Worm (Caenorhabditis elegans) whole organism, midembryonic: Measurements from ENCODE around the gene sto-2.

ENCODE experiments used
- T22C8.4 ChIP-seq: fragments of 200-800 bp; sonication (Bioruptor generic); IDR thresholded peaks from 2 replicates; pipeline ENCODE4 v1.3.6; 2022; ENCODE audit warnings: missing genetic modification characterization, missing compliant biosample characterization
- cog-1 ChIP-seq: sonication (generic microtip); optimal IDR thresholded peaks from 2 replicates; lab custom pipeline; 2016; ENCODE audit warnings: missing genetic modification characterization, missing compliant biosample characterization
- flt-1 ChIP-seq: fragments of 200-800 bp; sonication (Bioruptor generic); IDR thresholded peaks from 2 replicates; pipeline ENCODE4 v1.3.6; 2022; ENCODE audit warnings: missing genetic modification characterization, missing compliant biosample characterization
- klf-2 ChIP-seq: fragments of 200-800 bp; sonication (Bioruptor generic); conservative IDR thresholded peaks from 2 replicates; pipeline ENCODE4 v1.3.6; 2022; ENCODE audit warnings: missing genetic modification reagents, missing genetic modification characterization, missing compliant biosample characterization
- med-1 ChIP-seq: sonication (generic microtip); optimal IDR thresholded peaks from 2 replicates; lab custom pipeline; 2017; ENCODE audit warnings: missing genetic modification characterization, mild to moderate bottlenecking, missing compliant biosample characterization, antibody characterized with exemption, missing genetic modification reagents; ENCODE audit not compliant: insufficient read depth
- ref-1 ChIP-seq: fragments of 200-800 bp; sonication (Bioruptor generic); conservative IDR thresholded peaks from 2 replicates; pipeline ENCODE4 v1.3.6; 2022; ENCODE audit warnings: missing genetic modification reagents, missing genetic modification characterization, missing compliant biosample characterization
- tab-1 ChIP-seq: fragments of 200-800 bp; sonication (Bioruptor generic); IDR thresholded peaks from 2 replicates; pipeline ENCODE4 v1.3.6; 2022; ENCODE audit warnings: missing genetic modification characterization, missing compliant biosample characterization
- ztf-23 ChIP-seq: fragments of 200-800 bp; sonication (Bioruptor generic); IDR thresholded peaks from 2 replicates; pipeline ENCODE4 v1.3.6; 2022; ENCODE audit warnings: missing genetic modification reagents, missing genetic modification characterization, missing compliant biosample characterization
- ztf-29 ChIP-seq: fragments of 200-800 bp; sonication (Bioruptor generic); IDR thresholded peaks from 2 replicates; pipeline ENCODE4 v1.3.6; 2022; ENCODE audit warnings: missing genetic modification reagents, missing genetic modification characterization, missing compliant biosample characterization

ce11 chrX:5329236-5329635 is 6.0 kb upstream of the sto-2 start, which contains the start of gene C26B9.5:
- TF ChIP-seq med-1 (GFP tag; lab: Kevin White, UChicago) (no peak), ztf-29 (GFP tag; lab: Robert Waterston, UW) (no peak), ztf-23 (GFP tag; lab: Robert Waterston, UW) (no peak), klf-2 (GFP tag; lab: Robert Waterston, UW) (no peak), ref-1 (no peak), cog-1 (tag; lab: Kevin White, UChicago) (no peak), flt-1 (GFP tag; lab: Robert Waterston, UW) (no peak), T22C8.4 (no peak), tab-1 (GFP tag; lab: Robert Waterston, UW) (no peak)
